Worm (Caenorhabditis elegans) whole organism, mixed stage, embryonic: Measurements from ENCODE around the gene str-230.

Experiments
- blmp-1 ChIP-seq: fragments of 150-350 bp; optimal IDR thresholded peaks from 2 replicates; lab custom pipeline; 2014; ENCODE audit warnings: missing biosample characterization, missing genetic modification characterization
- ces-1 ChIP-seq: fragments of 150-350 bp; optimal IDR thresholded peaks from 2 replicates; lab custom pipeline; 2014; ENCODE audit warnings: missing biosample characterization, missing genetic modification reagents, missing genetic modification characterization
- elt-3 ChIP-seq: fragments of 150-350 bp; optimal IDR thresholded peaks from 2 replicates; lab custom pipeline; 2014; ENCODE audit warnings: missing biosample characterization, missing genetic modification characterization
- hlh-1 ChIP-seq: fragments of 150-350 bp; optimal IDR thresholded peaks from 2 replicates; lab custom pipeline; 2014; ENCODE audit warnings: missing biosample characterization, missing genetic modification reagents, missing genetic modification characterization
- lin-13 ChIP-seq: fragments of 150-350 bp; optimal IDR thresholded peaks from 2 replicates; lab custom pipeline; 2014; ENCODE audit warnings: missing biosample characterization, missing genetic modification characterization
- nhr-237 ChIP-seq: fragments of 150-350 bp; optimal IDR thresholded peaks from 2 replicates; lab custom pipeline; 2014; ENCODE audit warnings: missing biosample characterization, missing genetic modification characterization
- nhr-28 ChIP-seq: fragments of 150-350 bp; optimal IDR thresholded peaks from 2 replicates; lab custom pipeline; 2014; ENCODE audit warnings: missing biosample characterization, missing genetic modification characterization
- pha-4 ChIP-seq: fragments of 150-350 bp; optimal IDR thresholded peaks from 2 replicates; lab custom pipeline; 2018; ENCODE audit warnings: missing biosample characterization, missing genetic modification reagents, missing genetic modification characterization
- snpc-4 ChIP-seq: fragments of 150-350 bp; optimal IDR thresholded peaks from 2 replicates; lab custom pipeline; 2014; ENCODE audit warnings: missing biosample characterization, missing genetic modification characterization
- sptf-1 ChIP-seq: sonication (generic microtip); optimal IDR thresholded peaks from 2 replicates; lab custom pipeline; 2017; ENCODE audit warnings: mild to moderate bottlenecking, missing genetic modification characterization, moderate library complexity, missing compliant biosample characterization

DNA sequence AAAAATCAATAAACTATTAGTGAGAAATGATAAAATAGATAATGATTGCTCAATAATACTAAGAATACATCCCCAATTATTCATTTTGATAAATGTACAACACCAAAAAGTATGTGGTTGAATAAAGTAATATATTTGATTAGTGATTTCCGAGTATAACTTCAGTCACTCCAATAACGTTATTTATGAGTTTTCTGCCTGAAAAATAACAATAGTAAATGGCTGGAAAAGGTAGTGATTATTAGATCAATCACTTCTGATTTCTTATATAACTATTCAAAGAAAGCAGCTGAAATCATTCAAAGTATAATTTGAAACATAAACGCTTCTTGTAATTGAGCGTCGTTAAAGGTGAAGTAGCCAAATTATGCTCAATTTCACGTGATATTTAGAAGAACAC, at the start of gene str-230:
- TF ChIP-seq pha-4 (tag; lab: Kevin White, UChicago), result no peak
- TF ChIP-seq hlh-1 (tag; lab: Kevin White, UChicago), result no peak
- TF ChIP-seq nhr-237 (tag; lab: Kevin White, UChicago), result no peak
- no peak for TF ChIP-seq lin-13
- TF ChIP-seq snpc-4 (tag; lab: Kevin White, UChicago), result no peak
- no peak for TF ChIP-seq blmp-1
- TF ChIP-seq ces-1 (GFP tag; lab: Kevin White, UChicago), result no peak
- no peak for TF ChIP-seq elt-3 (tag; lab: Kevin White, UChicago)
- no peak for TF ChIP-seq nhr-28 (tag; lab: Kevin White, UChicago)
- no peak for TF ChIP-seq sptf-1
